Worm (Caenorhabditis elegans) whole organism, L2 larva: Measurements from ENCODE around the gene glo-4.

ENCODE experiments used
- fos-1 ChIP-seq: fragments of 150-350 bp; optimal IDR thresholded peaks from 2 replicates; lab custom pipeline; 2014; ENCODE audit warnings: missing biosample characterization, missing genetic modification characterization
- lin-39 ChIP-seq: fragments of 150-350 bp; optimal IDR thresholded peaks from 2 replicates; lab custom pipeline; 2014; ENCODE audit warnings: missing biosample characterization, missing genetic modification reagents, missing genetic modification characterization
- nhr-237 ChIP-seq: fragments of 150-350 bp; optimal IDR thresholded peaks from 2 replicates; lab custom pipeline; 2014; ENCODE audit warnings: missing biosample characterization, missing genetic modification characterization
- nhr-77 ChIP-seq: fragments of 150-350 bp; optimal IDR thresholded peaks from 2 replicates; lab custom pipeline; 2014; ENCODE audit warnings: missing biosample characterization, missing genetic modification characterization
- unc-62 ChIP-seq: fragments of 150-350 bp; optimal IDR thresholded peaks from 2 replicates; lab custom pipeline; 2014; ENCODE audit warnings: missing biosample characterization, missing genetic modification reagents, missing genetic modification characterization

- TF ChIP-seq unc-62 (GFP tag; lab: Kevin White, UChicago) (no peak), lin-39 (tag; lab: Kevin White, UChicago) (no peak), fos-1 (tag; lab: Kevin White, UChicago) (no peak), nhr-237 (tag; lab: Kevin White, UChicago) (no peak), nhr-77 (no peak)
Observed at ce11 chrV:9197121-9197520, 45.9 kb downstream of the glo-4 start, which contains the start of gene C24B5.4.
